Fruit fly (Drosophila melanogaster) whole organism: ENCODE measurements around the gene Gcn5.

Experiments used
- CG8478 ChIP-seq: fragments of >200 bp; optimal IDR thresholded peaks from 2 replicates; lab custom pipeline; 2018; ENCODE audit warnings: inconsistent platforms
- Dll ChIP-seq: fragments of >200 bp; optimal IDR thresholded peaks from 2 replicates; lab custom pipeline; 2017
- EcR ChIP-seq, 2 experiments: fragments of >200 bp; optimal IDR thresholded peaks; 2 replicates each; lab custom pipeline; 2017; ENCODE audit warnings: missing biosample characterization in 2 of 2, missing genetic modification characterization in 2 of 2, missing genetic modification reagents in 2 of 2
- pan ChIP-seq: fragments of >200 bp; optimal IDR thresholded peaks from 2 replicates; lab custom pipeline; 2017
- psq ChIP-seq: fragments of >200 bp; optimal IDR thresholded peaks from 2 replicates; lab custom pipeline; 2017
- usp ChIP-seq: fragments of >200 bp; optimal IDR thresholded peaks from 2 replicates; lab custom pipeline; 2017; ENCODE audit warnings: missing biosample characterization, missing genetic modification characterization, mixed read lengths

The Gcn5 gene

DNA sequence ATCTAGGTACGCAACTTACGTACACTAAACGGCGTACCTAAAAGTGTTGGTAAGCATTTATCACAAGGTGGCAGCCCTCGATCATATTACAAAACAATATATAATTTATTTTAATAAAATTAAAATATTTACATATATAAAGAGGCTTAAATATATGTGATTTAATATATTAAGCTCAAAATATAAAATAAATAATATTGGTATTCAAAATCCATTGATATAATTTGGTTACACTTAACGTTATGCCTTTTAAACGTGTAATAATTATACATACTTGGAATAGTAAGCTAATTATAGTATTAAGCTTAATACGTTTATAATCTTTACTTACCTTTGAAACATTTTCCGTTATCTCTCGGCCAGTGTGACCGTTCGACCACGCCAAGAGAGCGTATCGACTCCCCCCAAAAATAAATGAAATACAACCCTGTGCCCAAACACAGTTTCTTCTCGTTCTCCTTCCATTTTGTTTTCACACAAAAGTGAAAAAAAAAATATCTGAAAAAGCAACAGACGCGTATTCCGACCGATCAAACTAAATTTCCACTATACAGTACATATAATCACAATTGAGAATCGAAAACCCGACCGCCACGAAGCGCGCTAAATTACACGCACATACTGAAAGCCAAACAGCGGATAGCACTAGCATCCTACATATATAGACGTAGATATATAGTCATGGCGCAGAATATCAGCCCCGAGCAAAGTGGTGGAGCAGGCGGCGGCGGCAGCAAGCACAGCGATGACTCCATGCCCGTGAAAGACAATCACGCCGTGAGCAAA is 19.8 kb downstream of the Gcn5 start, which contains the start of the genes CG10646 and vih:
Gene CG10646 (minus strand): TSS at position 30 of the 786 bp plus-strand sequence.
Gene vih (plus strand): TSS at position 428 of the 786 bp plus-strand sequence.
- no peak for TF ChIP-seq CG8478 (lab: Kevin White, UChicago)

DNA sequence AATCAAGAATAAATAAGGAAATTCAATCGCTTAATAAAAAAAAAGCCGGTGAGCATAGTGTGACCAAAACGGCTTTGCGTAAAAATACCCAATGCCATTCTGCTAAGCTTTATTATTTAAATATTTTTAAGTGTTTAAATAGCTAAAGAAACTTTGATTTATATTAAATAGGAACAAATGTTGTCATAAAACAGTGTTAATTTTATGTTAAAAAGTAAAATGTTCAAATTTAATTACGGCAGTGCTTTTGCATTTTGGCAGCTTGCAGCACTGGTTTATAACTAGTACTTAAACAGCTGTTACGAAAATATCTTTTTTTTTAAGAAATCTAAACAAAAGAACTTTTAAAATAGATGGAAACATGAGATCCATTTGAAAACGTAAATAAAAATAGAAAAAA is 22.6 kb downstream of the Gcn5 start, which contains the start of the genes CG10638 and CG10681:
Gene CG10638 (minus strand): TSS at position 63 of the 400 bp plus-strand sequence.
Gene CG10681 (plus strand): TSS at position 265 of the 400 bp plus-strand sequence.
- no peak for TF ChIP-seq EcR (GFP tag; optimal IDR thresholded peaks at IDR 0.05; lab: Kevin White, UChicago)
- no peak for TF ChIP-seq pan (lab: Kevin White, UChicago)
- TF ChIP-seq CG8478 (lab: Kevin White, UChicago) = no peak
- no peak for TF ChIP-seq Dll (lab: Kevin White, UChicago)
- TF ChIP-seq psq (lab: Kevin White, UChicago) = no peak

DNA sequence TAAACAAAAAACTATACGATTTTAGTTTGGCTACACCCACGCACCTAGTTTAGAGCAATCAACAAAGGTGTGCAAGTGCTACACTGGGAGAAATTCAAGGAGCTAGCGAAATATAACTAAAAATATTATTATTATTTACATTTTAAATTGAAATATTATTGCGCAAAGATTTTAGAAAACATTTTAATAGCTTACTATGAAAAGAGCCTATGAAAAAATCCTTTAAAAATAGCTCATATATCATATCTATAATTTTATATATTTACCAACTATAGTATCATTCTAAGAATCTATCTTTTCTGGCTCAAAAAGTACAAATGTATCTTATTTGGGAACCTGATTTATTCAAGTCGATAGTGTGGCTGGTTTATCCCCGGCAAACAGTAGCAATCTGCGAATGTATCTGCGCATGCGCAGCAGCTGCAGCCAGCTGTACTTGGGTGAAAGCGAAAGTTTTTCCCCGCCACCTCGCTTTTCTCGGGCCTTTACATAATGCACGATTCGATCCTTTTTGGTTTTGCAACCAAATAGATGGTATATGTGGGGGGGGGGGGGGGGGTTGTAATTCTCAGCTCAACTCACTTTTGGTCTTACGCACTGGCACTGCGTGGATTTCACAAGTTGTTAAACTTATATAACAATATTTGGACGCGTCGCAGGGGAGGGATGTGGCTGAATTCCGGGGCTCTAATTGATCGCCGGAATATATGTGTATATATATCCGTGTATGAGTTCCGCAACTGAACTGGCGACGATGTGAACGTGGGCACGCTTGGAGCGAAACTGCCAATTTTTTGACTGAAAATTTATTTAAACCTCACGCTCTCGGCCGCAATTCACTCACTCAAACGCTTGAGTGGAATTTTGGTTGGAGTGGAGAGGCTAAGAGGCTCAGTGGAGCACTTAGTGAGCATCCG is 27.1 kb downstream of the Gcn5 start, which contains the start of gene CG10657:
Gene CG10657 (minus strand): TSS at position 789 of the 917 bp plus-strand sequence.
- TF ChIP-seq CG8478 (lab: Kevin White, UChicago) = no peak

DNA sequence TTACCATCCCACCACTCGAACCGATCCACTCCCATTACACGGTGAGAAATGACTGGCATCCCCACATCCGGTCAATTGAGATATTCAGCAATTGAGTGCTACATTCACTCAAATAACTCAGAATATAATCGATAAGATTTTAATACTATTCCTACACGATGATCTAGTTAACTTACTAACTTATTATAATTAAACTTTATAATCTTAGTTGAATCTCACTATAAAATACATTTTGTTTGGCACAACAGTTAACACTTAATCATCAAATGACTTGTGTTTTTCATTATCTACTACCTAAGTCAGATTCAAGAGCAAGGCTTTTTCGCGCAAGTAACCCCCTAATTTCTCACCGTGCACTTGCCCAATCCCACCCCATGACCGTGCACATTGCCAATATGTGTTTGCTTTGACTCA is 28.5 kb downstream of the Gcn5 start:
- TF ChIP-seq EcR (GFP tag; optimal IDR thresholded peaks at IDR 0.05; lab: Kevin White, UChicago) (no peak), Dll (lab: Kevin White, UChicago) (no peak), usp (GFP tag; lab: Kevin White, UChicago) (no peak), pan (lab: Kevin White, UChicago) (no peak)

DNA sequence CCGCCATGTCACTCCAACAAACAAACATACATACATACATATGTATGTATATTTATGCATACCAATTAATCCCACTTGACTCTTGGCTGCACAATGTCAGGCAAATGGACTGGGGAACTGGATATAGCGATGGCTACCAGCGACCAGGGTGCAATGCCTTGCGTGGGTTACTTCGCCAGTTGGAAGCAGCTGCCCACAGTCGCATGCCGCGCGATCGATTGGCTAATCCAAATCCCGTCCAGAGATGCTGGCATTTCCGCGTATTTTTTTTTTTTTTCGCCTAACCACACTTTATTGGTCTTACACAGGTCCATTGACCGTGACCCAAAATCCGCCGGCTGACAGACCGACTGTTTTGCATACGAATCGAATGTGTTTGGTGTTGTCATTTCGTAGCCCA is 29.5 kb downstream of the Gcn5 start:
- no peak for TF ChIP-seq CG8478 (lab: Kevin White, UChicago)
- no peak for TF ChIP-seq pan (lab: Kevin White, UChicago)
- TF ChIP-seq usp (GFP tag; lab: Kevin White, UChicago) = no peak
- no peak for TF ChIP-seq psq (lab: Kevin White, UChicago)
- no peak for TF ChIP-seq Dll (lab: Kevin White, UChicago)
- no peak for TF ChIP-seq EcR (GFP tag; optimal IDR thresholded peaks at IDR 0.05; lab: Kevin White, UChicago)

DNA sequence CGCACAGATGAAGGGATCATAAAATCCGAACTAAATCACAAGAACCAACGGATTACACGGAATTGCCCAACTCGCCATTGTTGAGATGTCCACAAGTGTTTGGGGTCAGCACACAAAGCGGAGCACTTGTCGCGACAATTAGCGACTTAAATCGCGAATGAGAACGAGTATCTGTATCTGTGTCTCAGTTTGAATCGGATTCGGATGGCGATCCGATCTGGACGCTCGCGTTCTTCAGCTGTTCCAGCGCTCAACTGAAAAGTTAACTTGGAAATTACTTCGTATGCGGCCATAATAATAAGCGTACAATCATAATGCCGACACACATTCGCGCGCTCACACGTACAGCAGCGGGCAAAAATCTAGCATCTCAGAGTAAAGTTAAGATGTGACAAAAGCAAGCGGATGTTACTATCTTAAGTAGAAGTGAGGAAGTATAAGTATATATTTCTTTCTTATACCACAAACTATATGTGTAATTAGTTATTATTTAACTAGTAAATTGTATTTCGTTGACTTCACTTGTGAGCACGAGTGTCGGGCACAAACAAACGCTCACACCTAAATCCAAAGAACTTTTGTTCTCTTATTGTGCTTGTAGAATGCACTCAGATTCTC is 33.3 kb downstream of the Gcn5 start, which contains the start of gene CG10660:
Gene CG10660 (minus strand): TSS at position 259 of the 618 bp plus-strand sequence.
- TF ChIP-seq Dll (lab: Kevin White, UChicago) = no peak
- TF ChIP-seq usp (GFP tag; lab: Kevin White, UChicago) = no peak
- TF ChIP-seq pan (lab: Kevin White, UChicago) = no peak

DNA sequence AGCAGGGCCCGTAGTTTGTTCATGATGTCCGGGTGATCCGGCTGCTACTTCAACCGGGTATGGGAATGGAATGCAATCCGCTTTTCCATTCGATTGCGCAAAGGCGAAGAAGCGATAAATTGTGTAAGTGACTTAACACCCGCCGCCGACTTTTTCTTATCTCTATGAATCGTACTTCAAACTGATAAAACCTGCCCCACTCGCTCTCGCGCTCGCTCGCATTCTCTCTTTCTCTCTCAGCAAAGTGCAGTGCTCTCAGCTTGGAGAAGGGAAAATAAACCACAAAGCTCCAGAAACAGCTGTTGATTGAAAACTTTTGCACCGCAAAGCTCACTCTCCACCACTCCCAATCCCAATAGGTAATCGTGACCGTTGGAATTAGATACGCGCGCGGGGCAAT is 33.9 kb downstream of the Gcn5 start:
- TF ChIP-seq EcR (GFP tag; optimal IDR thresholded peaks at IDR 0.05; lab: Kevin White, UChicago) = peak in 1 of 2 experiments; percentile 16
- peak; percentile 98 for TF ChIP-seq Dll (lab: Kevin White, UChicago)
- no peak for TF ChIP-seq CG8478 (lab: Kevin White, UChicago)
- no peak for TF ChIP-seq pan (lab: Kevin White, UChicago)
- TF ChIP-seq psq (lab: Kevin White, UChicago) = no peak

DNA sequence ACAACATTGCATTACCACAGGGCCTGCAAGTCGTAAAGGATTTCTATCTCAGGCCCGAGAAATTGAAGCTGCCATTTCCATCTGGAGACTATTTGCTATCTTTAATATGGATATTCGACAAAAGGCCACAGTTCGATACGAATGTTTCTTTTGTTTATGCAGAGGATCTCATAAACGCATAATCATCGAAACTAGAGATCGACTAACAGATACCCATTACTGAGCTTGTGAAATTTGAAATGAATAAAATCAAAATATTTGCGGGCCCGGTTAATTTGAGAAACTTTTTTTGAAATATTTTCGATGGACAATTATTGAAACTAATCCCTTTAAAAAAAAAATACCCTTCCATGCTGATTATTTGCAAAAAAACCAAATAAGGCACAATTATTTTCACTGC is 37.6 kb downstream of the Gcn5 start:
- TF ChIP-seq EcR (GFP tag; optimal IDR thresholded peaks at IDR 0.05; lab: Kevin White, UChicago) (no peak), psq (lab: Kevin White, UChicago) (no peak)

DNA sequence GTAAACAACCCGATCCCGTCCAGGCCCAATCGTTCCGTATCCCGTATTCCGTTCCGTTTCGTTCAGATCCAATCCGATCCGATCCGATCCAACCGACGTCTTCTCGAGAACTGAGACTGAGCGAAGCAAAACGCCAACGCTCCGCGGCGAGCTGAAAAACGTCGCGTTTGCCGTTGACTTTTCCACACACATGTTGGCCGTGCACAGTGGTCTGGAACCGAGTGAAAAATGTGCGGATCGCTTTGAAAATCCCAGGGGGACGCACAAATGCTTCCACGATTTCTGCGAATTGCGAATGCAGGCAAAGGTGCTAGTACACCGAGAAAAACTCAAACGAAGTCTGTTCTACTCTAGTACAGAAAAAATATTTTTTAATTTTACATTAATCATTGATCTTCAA is 38.9 kb downstream of the Gcn5 start, which contains the start of gene CG10663:
Gene CG10663 (minus strand): TSS at position 88 of the 400 bp plus-strand sequence.
- TF ChIP-seq psq (lab: Kevin White, UChicago) (no peak), CG8478 (lab: Kevin White, UChicago) (no peak), usp (GFP tag; lab: Kevin White, UChicago) (no peak), pan (lab: Kevin White, UChicago) (no peak), EcR (GFP tag; optimal IDR thresholded peaks at IDR 0.05; lab: Kevin White, UChicago) (no peak), Dll (lab: Kevin White, UChicago) (no peak)

DNA sequence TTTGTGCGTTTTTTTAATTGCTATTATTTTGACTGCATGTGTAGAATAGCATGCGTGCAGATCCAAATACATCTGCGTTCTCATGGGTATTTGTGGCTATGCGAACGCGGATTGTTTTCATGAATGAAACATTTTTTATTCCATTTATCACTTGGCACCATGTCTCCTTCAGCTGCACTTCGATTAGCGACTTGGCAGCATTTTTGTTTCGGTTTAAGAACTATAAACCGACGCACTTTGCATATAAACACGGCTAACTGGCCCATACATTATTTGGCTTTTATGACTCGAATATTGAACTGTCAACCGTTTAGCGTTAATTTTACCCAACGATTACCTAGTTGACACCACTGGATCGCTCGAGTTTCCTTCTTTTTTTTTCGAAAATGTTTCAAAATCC is 39.4 kb downstream of the Gcn5 start:
- TF ChIP-seq pan (lab: Kevin White, UChicago) (no peak), Dll (lab: Kevin White, UChicago) (no peak), psq (lab: Kevin White, UChicago) (no peak), CG8478 (lab: Kevin White, UChicago) (no peak), usp (GFP tag; lab: Kevin White, UChicago) (no peak), EcR (GFP tag; optimal IDR thresholded peaks at IDR 0.05; lab: Kevin White, UChicago) (no peak)

DNA sequence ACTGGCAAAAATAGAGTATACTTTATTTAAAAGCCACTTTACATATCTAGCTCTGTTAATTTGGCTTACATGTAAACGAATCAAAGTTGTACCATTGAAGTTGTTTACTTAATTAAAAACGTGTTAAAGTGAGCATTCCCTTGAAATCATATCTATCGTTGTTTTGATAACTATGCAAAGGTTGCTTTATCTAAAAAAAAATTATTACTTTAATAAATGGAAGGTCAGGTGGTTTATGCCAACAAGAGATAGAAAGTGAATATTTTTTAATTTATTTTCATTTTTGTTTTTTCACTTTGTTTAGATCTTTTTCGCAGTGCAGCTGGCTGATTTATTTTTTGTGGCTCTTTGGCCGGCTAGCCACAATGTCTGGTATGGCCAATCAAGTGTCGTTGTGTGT is 40.9 kb downstream of the Gcn5 start:
- no peak for TF ChIP-seq EcR (GFP tag; optimal IDR thresholded peaks at IDR 0.05; lab: Kevin White, UChicago)
- TF ChIP-seq Dll (lab: Kevin White, UChicago) = no peak
- no peak for TF ChIP-seq psq (lab: Kevin White, UChicago)
- no peak for TF ChIP-seq usp (GFP tag; lab: Kevin White, UChicago)
- TF ChIP-seq pan (lab: Kevin White, UChicago) = no peak
- no peak for TF ChIP-seq CG8478 (lab: Kevin White, UChicago)
